Fruit fly (Drosophila melanogaster) whole organism: ENCODE data around the gene CSN3.

Source experiments
- CG8478 ChIP-seq: fragments of >200 bp; optimal IDR thresholded peaks from 2 replicates; lab custom pipeline; 2018; ENCODE audit warnings: inconsistent platforms
- Dll ChIP-seq: fragments of >200 bp; optimal IDR thresholded peaks from 2 replicates; lab custom pipeline; 2017
- EcR ChIP-seq, 2 experiments: fragments of >200 bp; optimal IDR thresholded peaks; 2 replicates each; lab custom pipeline; 2017; ENCODE audit warnings: missing biosample characterization in 2 of 2, missing genetic modification characterization in 2 of 2, missing genetic modification reagents in 2 of 2
- pan ChIP-seq: fragments of >200 bp; optimal IDR thresholded peaks from 2 replicates; lab custom pipeline; 2017
- psq ChIP-seq: fragments of >200 bp; optimal IDR thresholded peaks from 2 replicates; lab custom pipeline; 2017
- usp ChIP-seq: fragments of >200 bp; optimal IDR thresholded peaks from 2 replicates; lab custom pipeline; 2017; ENCODE audit warnings: missing biosample characterization, missing genetic modification characterization, mixed read lengths

dm6 chr3L:20830361-20830760, 11.0 kb downstream of the CSN3 start:
- no peak for TF ChIP-seq psq (lab: Kevin White, UChicago)
- TF ChIP-seq pan = no peak
- TF ChIP-seq Dll = no peak
- TF ChIP-seq CG8478 (lab: Kevin White, UChicago) = no peak
- TF ChIP-seq usp (GFP tag; lab: Kevin White, UChicago) = no peak
- TF ChIP-seq EcR (GFP tag; optimal IDR thresholded peaks at IDR 0.05; lab: Kevin White, UChicago) = no peak
